Fruit fly (Drosophila melanogaster) whole organism, embryonic: Measurements from ENCODE around the gene Atat.

ENCODE experiments used
- BtbVII ChIP-seq: fragments of 200-800 bp; sonication (Bioruptor generic); optimal IDR thresholded peaks from 3 replicates; lab custom pipeline; 2017; ENCODE audit warnings: missing biosample characterization, mild to moderate bottlenecking, missing genetic modification characterization
- Bteb2 ChIP-seq: fragments of 200-800 bp; sonication (Bioruptor generic); optimal IDR thresholded peaks from 2 replicates; lab custom pipeline; 2016; ENCODE audit warnings: missing biosample characterization, missing genetic modification characterization
- CG10959 ChIP-seq: fragments of 200-800 bp; sonication (Bioruptor generic); IDR thresholded peaks from 2 replicates; pipeline ENCODE4 v1.3.6; 2022; ENCODE audit warnings: missing biosample characterization, missing genetic modification characterization
- CG10979 ChIP-seq: fragments of 200-800 bp; sonication (Bioruptor generic); optimal IDR thresholded peaks from 2 replicates; lab custom pipeline; 2018; ENCODE audit warnings: missing biosample characterization, mild to moderate bottlenecking, missing genetic modification characterization, moderate library complexity
- CG11695 ChIP-seq: fragments of 200-800 bp; sonication (Bioruptor generic); IDR thresholded peaks from 3 replicates; pipeline ENCODE4 v1.3.6; 2022; ENCODE audit warnings: missing biosample characterization, missing genetic modification characterization
- CG15073 ChIP-seq: fragments of 200-800 bp; sonication (Bioruptor generic); optimal IDR thresholded peaks from 2 replicates; lab custom pipeline; 2016; ENCODE audit warnings: missing biosample characterization, missing genetic modification characterization
- CG1602 ChIP-seq: fragments of 200-800 bp; sonication (Bioruptor generic); optimal IDR thresholded peaks from 3 replicates; lab custom pipeline; 2016; ENCODE audit warnings: missing biosample characterization, missing genetic modification characterization
- CG18764 ChIP-seq: fragments of 200-800 bp; sonication (Bioruptor generic); optimal IDR thresholded peaks from 3 replicates; lab custom pipeline; 2016; ENCODE audit warnings: missing biosample characterization, missing genetic modification characterization
- CG30431 ChIP-seq: fragments of 200-800 bp; sonication (Bioruptor generic); optimal IDR thresholded peaks from 2 replicates; lab custom pipeline; 2017; ENCODE audit warnings: missing biosample characterization, missing genetic modification characterization
- CG32767 ChIP-seq: fragments of 200-800 bp; sonication (Bioruptor generic); IDR thresholded peaks from 2 replicates; pipeline ENCODE4 v1.3.6; 2022; ENCODE audit warnings: missing biosample characterization, missing genetic modification characterization
- CG33213 ChIP-seq: fragments of 200-800 bp; sonication (Bioruptor generic); optimal IDR thresholded peaks from 3 replicates; lab custom pipeline; 2016; ENCODE audit warnings: missing biosample characterization, missing genetic modification characterization
- CG42726 ChIP-seq: fragments of 200-800 bp; sonication (Bioruptor generic); IDR thresholded peaks from 2 replicates; pipeline ENCODE4 v1.3.6; 2022; ENCODE audit warnings: missing biosample characterization, missing genetic modification characterization; ENCODE audit not compliant: partially characterized antibody
- CG4282 ChIP-seq: fragments of 200-800 bp; sonication (Bioruptor generic); optimal IDR thresholded peaks from 2 replicates; lab custom pipeline; 2016; ENCODE audit warnings: missing biosample characterization, missing genetic modification characterization
- CG4617 ChIP-seq: fragments of 200-800 bp; sonication (Bioruptor generic); optimal IDR thresholded peaks from 3 replicates; lab custom pipeline; 2016; ENCODE audit warnings: missing biosample characterization, missing genetic modification characterization, borderline replicate concordance
- CG7271 ChIP-seq: fragments of 200-800 bp; sonication (Bioruptor generic); optimal IDR thresholded peaks from 2 replicates; lab custom pipeline; 2018; ENCODE audit warnings: missing biosample characterization, mild to moderate bottlenecking, missing genetic modification characterization, moderate library complexity
- CG7357 ChIP-seq: fragments of 200-800 bp; sonication (Bioruptor generic); IDR thresholded peaks from 3 replicates; pipeline ENCODE4 v1.3.6; 2022; ENCODE audit warnings: missing biosample characterization, missing genetic modification characterization
- CG7372 ChIP-seq: fragments of 200-800 bp; sonication (Bioruptor generic); IDR thresholded peaks from 2 replicates; pipeline ENCODE4 v1.3.6; 2022; ENCODE audit warnings: missing biosample characterization, missing genetic modification characterization
- CG7963 ChIP-seq: fragments of 200-800 bp; sonication (Bioruptor generic); IDR thresholded peaks from 3 replicates; pipeline ENCODE4 v1.3.6; 2022; ENCODE audit warnings: missing biosample characterization, missing genetic modification characterization; ENCODE audit not compliant: partially characterized antibody
- CG9609 ChIP-seq: fragments of 200-800 bp; sonication (Bioruptor generic); optimal IDR thresholded peaks from 3 replicates; lab custom pipeline; 2016; ENCODE audit warnings: missing biosample characterization, missing genetic modification characterization
- CoRest ChIP-seq: fragments of 200-800 bp; sonication (Bioruptor generic); optimal IDR thresholded peaks from 3 replicates; lab custom pipeline; 2018; ENCODE audit warnings: missing biosample characterization, mild to moderate bottlenecking, missing genetic modification characterization, moderate library complexity
- CrebB ChIP-seq: fragments of 200-800 bp; sonication (Bioruptor generic); optimal IDR thresholded peaks from 3 replicates; lab custom pipeline; 2018; ENCODE audit warnings: missing biosample characterization, mild to moderate bottlenecking, missing genetic modification characterization
- D ChIP-seq, 2 experiments: fragments of 200-800 bp in 1 of 2; fragments of >200 bp in 1 of 2; sonication (Bioruptor generic) in 1 of 2; optimal IDR thresholded peaks; 2 replicates in 1 of 2; 3 replicates in 1 of 2; lab custom pipeline; 2017; ENCODE audit warnings: mild to moderate bottlenecking in 1 of 2, missing biosample characterization in 1 of 2, missing genetic modification characterization in 1 of 2, missing genetic modification reagents in 1 of 2
- Dek ChIP-seq: fragments of 200-800 bp; sonication (Bioruptor generic); optimal IDR thresholded peaks from 3 replicates; lab custom pipeline; 2019; ENCODE audit warnings: missing biosample characterization, mild to moderate bottlenecking, missing genetic modification characterization, moderate library complexity
- Ets97D ChIP-seq: fragments of 200-800 bp; sonication (Bioruptor generic); optimal IDR thresholded peaks from 3 replicates; lab custom pipeline; 2016; ENCODE audit warnings: missing biosample characterization, missing genetic modification characterization
- GATAe ChIP-seq: fragments of 200-800 bp; sonication (Bioruptor generic); conservative IDR thresholded peaks from 2 replicates; pipeline ENCODE4 v1.3.6; 2022; ENCODE audit warnings: missing biosample characterization, missing genetic modification characterization
- Hr78 ChIP-seq, 2 experiments: fragments of 200-800 bp in 1 of 2; fragments of >200 bp in 1 of 2; sonication (Bioruptor generic) in 1 of 2; optimal IDR thresholded peaks; 2 replicates each; lab custom pipeline; 2017 to 2019; ENCODE audit warnings: missing biosample characterization in 2 of 2, missing genetic modification characterization in 2 of 2, mild to moderate bottlenecking in 1 of 2, moderate library complexity in 1 of 2
- Lim3 ChIP-seq: fragments of 200-800 bp; sonication (Bioruptor generic); IDR thresholded peaks from 2 replicates; pipeline ENCODE4 v1.3.6; 2022; ENCODE audit warnings: missing biosample characterization, missing genetic modification characterization
- Side ChIP-seq: fragments of 200-800 bp; sonication (Bioruptor generic); optimal IDR thresholded peaks from 2 replicates; lab custom pipeline; 2016; ENCODE audit warnings: missing biosample characterization, missing genetic modification characterization
- bab2 ChIP-seq: fragments of 200-800 bp; sonication (Bioruptor generic); optimal IDR thresholded peaks from 2 replicates; lab custom pipeline; 2016; ENCODE audit warnings: missing biosample characterization, missing genetic modification characterization
- cas ChIP-seq: fragments of 200-800 bp; sonication (Bioruptor generic); IDR thresholded peaks from 2 replicates; pipeline ENCODE4 v1.3.6; 2022; ENCODE audit warnings: missing biosample characterization, missing genetic modification characterization
- cato ChIP-seq: fragments of 200-800 bp; sonication (Bioruptor generic); optimal IDR thresholded peaks from 2 replicates; lab custom pipeline; 2016; ENCODE audit warnings: missing biosample characterization, missing genetic modification characterization, borderline replicate concordance
- dm ChIP-seq: fragments of 200-800 bp; sonication (Bioruptor generic); optimal IDR thresholded peaks from 3 replicates; lab custom pipeline; 2016; ENCODE audit warnings: missing biosample characterization, missing genetic modification characterization
- emc ChIP-seq: fragments of 200-800 bp; sonication (Bioruptor generic); optimal IDR thresholded peaks from 2 replicates; lab custom pipeline; 2016; ENCODE audit warnings: missing biosample characterization, missing genetic modification characterization
- fd96Cb ChIP-seq: fragments of 200-800 bp; sonication (Bioruptor generic); optimal IDR thresholded peaks from 2 replicates; lab custom pipeline; 2018; ENCODE audit warnings: missing biosample characterization, mild to moderate bottlenecking, missing genetic modification characterization, moderate library complexity
- fru ChIP-seq: fragments of >200 bp; optimal IDR thresholded peaks from 2 replicates; lab custom pipeline; 2017
- gce ChIP-seq: fragments of 200-800 bp; sonication (Bioruptor generic); IDR thresholded peaks from 3 replicates; pipeline ENCODE4 v1.3.6; 2022; ENCODE audit warnings: missing biosample characterization, missing genetic modification characterization
- hbn ChIP-seq: fragments of 200-800 bp; sonication (Bioruptor generic); IDR thresholded peaks from 2 replicates; pipeline ENCODE4 v1.3.6; 2022; ENCODE audit warnings: missing biosample characterization, missing genetic modification characterization; ENCODE audit not compliant: partially characterized antibody
- jigr1 ChIP-seq: fragments of 200-800 bp; sonication (Bioruptor generic); IDR thresholded peaks from 3 replicates; pipeline ENCODE4 v1.3.6; 2022; ENCODE audit warnings: missing biosample characterization, missing genetic modification characterization
- klu ChIP-seq: fragments of 200-800 bp; sonication (Bioruptor generic); IDR thresholded peaks from 2 replicates; pipeline ENCODE4 v1.3.6; 2022; ENCODE audit warnings: missing biosample characterization, missing genetic modification characterization
- lov ChIP-seq, 2 experiments: fragments of 200-800 bp in 1 of 2; fragments of >200 bp in 1 of 2; sonication (Bioruptor generic) in 1 of 2; IDR thresholded peaks in 1 of 2; optimal IDR thresholded peaks in 1 of 2; 2 replicates in 1 of 2; 3 replicates in 1 of 2; pipeline versions ENCODE4 v1.3.6 to Lab custom; 2017 to 2022; ENCODE audit warnings: missing biosample characterization in 1 of 2, missing genetic modification characterization in 1 of 2
- peb ChIP-seq: fragments of 200-800 bp; sonication (Bioruptor generic); IDR thresholded peaks from 2 replicates; pipeline ENCODE4 v1.3.6; 2022; ENCODE audit warnings: missing biosample characterization, missing genetic modification characterization
- salm ChIP-seq: fragments of 200-800 bp; sonication (Bioruptor generic); optimal IDR thresholded peaks from 2 replicates; lab custom pipeline; 2018; ENCODE audit warnings: missing biosample characterization, mild to moderate bottlenecking, missing genetic modification characterization
- scrt ChIP-seq: fragments of 200-800 bp; sonication (Bioruptor generic); optimal IDR thresholded peaks from 2 replicates; lab custom pipeline; 2018; ENCODE audit warnings: missing biosample characterization, mild to moderate bottlenecking, missing genetic modification characterization, moderate library complexity
- sna ChIP-seq: fragments of 200-800 bp; sonication (Bioruptor generic); IDR thresholded peaks from 2 replicates; pipeline ENCODE4 v1.3.6; 2022; ENCODE audit warnings: missing biosample characterization, missing genetic modification characterization; ENCODE audit not compliant: partially characterized antibody
- twi ChIP-seq: fragments of 200-800 bp; optimal IDR thresholded peaks from 2 replicates; lab custom pipeline; 2019; ENCODE audit warnings: missing biosample characterization, mild to moderate bottlenecking, missing genetic modification characterization, moderate library complexity
- vvl ChIP-seq: fragments of 200-800 bp; sonication (Bioruptor generic); IDR thresholded peaks from 2 replicates; pipeline ENCODE4 v1.3.6; 2022; ENCODE audit warnings: missing biosample characterization, missing genetic modification characterization
- wek ChIP-seq: fragments of 200-800 bp; sonication (Bioruptor generic); optimal IDR thresholded peaks from 3 replicates; lab custom pipeline; 2018; ENCODE audit warnings: missing biosample characterization, mild to moderate bottlenecking, missing genetic modification characterization, moderate library complexity
- z ChIP-seq: fragments of 200-800 bp; sonication (Bioruptor generic); IDR thresholded peaks from 3 replicates; pipeline ENCODE4 v1.3.6; 2022; ENCODE audit warnings: missing biosample characterization, missing genetic modification characterization

Gene Atat

DNA sequence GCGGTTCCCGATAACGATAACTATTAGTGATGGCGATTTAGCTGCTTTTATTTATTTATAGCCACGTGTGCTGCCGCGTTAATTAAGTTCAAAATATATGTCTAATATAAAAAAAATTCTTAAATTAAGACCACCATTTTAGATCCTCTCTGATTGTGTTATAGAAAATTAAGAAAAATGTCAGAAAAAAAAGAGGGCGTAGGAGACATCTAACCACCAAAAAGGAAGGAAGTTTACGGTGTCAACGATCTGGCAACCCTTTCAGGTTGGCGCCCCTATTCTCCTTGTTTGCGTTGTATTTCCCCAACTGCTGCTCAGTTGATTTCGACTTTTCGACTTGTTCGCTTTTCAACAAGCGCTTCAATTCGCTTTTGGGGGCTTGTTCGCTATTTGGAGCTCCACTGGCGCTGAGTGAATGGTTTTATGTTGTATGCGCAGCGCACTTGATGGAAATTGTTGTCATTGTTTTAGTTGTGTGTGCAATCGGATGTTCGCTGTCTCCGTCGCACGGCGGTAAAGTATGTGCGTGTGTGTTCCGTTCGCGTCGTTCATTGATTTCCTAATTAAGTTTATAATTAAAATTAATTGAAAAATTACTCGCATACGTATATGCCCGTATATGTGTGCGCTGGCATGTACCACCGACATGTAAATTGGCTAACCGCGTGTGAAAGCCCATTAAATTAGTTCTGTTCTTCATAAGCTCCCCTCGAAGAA lies 34.4 kb upstream of the Atat start, which contains the start of the genes CG3434 and CG44838 (continued):
- TF ChIP-seq CoRest (tag; lab: Kevin White, UChicago) (peak; percentile 88), gce (no peak), peb (peak; percentile 42), Dek (peak; percentile 77), CG15073 (GFP tag; lab: Kevin White, UChicago) (no peak), Hr78 (GFP tag; optimal IDR thresholded peaks at IDR 0.05; lab: Kevin White, UChicago) (peak in 1 of 2 experiments; percentile 7), hbn (GFP tag; lab: Robert Waterston, UW) (no peak), cato (GFP tag; lab: Kevin White, UChicago) (peak; percentile 77), twi (tag; lab: Kevin White, UChicago) (peak; percentile 61), vvl (peak; percentile 88), CG7271 (peak; percentile 23), BtbVII (GFP tag; lab: Kevin White, UChicago) (peak; percentile 81), salm (peak; percentile 37), CG9609 (GFP tag; lab: Kevin White, UChicago) (peak; percentile 53), GATAe (GFP tag; lab: Robert Waterston, UW) (no peak), CG4282 (peak; percentile 48), fru (lab: Kevin White, UChicago) (no peak), klu (GFP tag; lab: Robert Waterston, UW) (peak; percentile 51; the same call in 1 of the 2 replicates), lov (optimal IDR thresholded peaks at IDR 0.05; lab: Kevin White, UChicago) (no peak), lov (GFP tag; IDR thresholded peaks at IDR 0.05; lab: Robert Waterston, UW) (0 out of 3 replicates have a peak, but pooled peaks have one; percentile 35), Bteb2 (GFP tag; lab: Kevin White, UChicago) (peak; percentile 72), CG10959 (no peak), CG42726 (no peak), dm (GFP tag; lab: Kevin White, UChicago) (peak; percentile 75), bab2 (GFP tag; lab: Kevin White, UChicago) (peak; percentile 76), CG7357 (peak; percentile 44; the same call in 1 of the 3 replicates), CG33213 (GFP tag; lab: Kevin White, UChicago) (peak; percentile 55), CG1602 (GFP tag; lab: Kevin White, UChicago) (peak; percentile 75), jigr1 (peak; percentile 38; the same call in 1 of the 3 replicates), Side (peak; percentile 65), D (optimal IDR thresholded peaks at IDR 0.05; lab: Kevin White, UChicago) (no peak), D (GFP tag; optimal IDR thresholded peaks at IDR 0.05; lab: Kevin White, UChicago) (peak; percentile 70), cas (GFP tag; lab: Robert Waterston, UW) (0 out of 2 replicates have a peak, but pooled peaks have one; percentile 65), CrebB (tag; lab: Kevin White, UChicago) (peak; percentile 38), CG7372 (GFP tag; lab: Robert Waterston, UW) (peak; percentile 57; the same call in 1 of the 2 replicates), emc (GFP tag; lab: Kevin White, UChicago) (no peak), CG7963 (GFP tag; lab: Robert Waterston, UW) (no peak), CG18764 (GFP tag; lab: Kevin White, UChicago) (peak; percentile 74), CG10979 (peak; percentile 73), CG32767 (GFP tag; lab: Robert Waterston, UW) (no peak; the same call in 1 of the 2 replicates), z (GFP tag; lab: Robert Waterston, UW) (no peak), Ets97D (GFP tag; lab: Kevin White, UChicago) (peak; percentile 78), fd96Cb (tag; lab: Kevin White, UChicago) (peak; percentile 64), CG11695 (GFP tag; lab: Robert Waterston, UW) (peak; percentile 67; the same call in 2 of the 3 replicates), CG30431 (GFP tag; lab: Kevin White, UChicago) (peak; percentile 41), scrt (GFP tag; lab: Kevin White, UChicago) (peak; percentile 75), Lim3 (GFP tag; lab: Robert Waterston, UW) (no peak), sna (no peak), wek (no peak), CG4617 (GFP tag; lab: Kevin White, UChicago) (peak; percentile 81)
